Fruit fly (Drosophila melanogaster): ENCODE data around the gene IntS12.

dm6 chr3R:26846446-26846845 is 16.7 kb upstream of the IntS12 start:
- TF ChIP-seq net (GFP tag; optimal IDR thresholded peaks at IDR 0.05) (no peak), CG10669 (GFP tag; optimal IDR thresholded peaks at IDR 0.05) (no peak), pdm3 (GFP tag; optimal IDR thresholded peaks at IDR 0.05) (no peak), vri (GFP tag; optimal IDR thresholded peaks at IDR 0.05) (no peak), Sox102F (GFP tag; optimal IDR thresholded peaks at IDR 0.05) (no peak), ss (GFP tag; optimal IDR thresholded peaks at IDR 0.05) (peak in 1 of 2 experiments; percentile 4), svp (GFP tag) (peak; percentile 47)

Data from whole organism, prepupa.